Fruit fly (Drosophila melanogaster): ENCODE measurements around the gene omd.
A peak's percentile ranks its signal among the peaks of the same experiment; 100 is the strongest.

omd gene

DNA sequence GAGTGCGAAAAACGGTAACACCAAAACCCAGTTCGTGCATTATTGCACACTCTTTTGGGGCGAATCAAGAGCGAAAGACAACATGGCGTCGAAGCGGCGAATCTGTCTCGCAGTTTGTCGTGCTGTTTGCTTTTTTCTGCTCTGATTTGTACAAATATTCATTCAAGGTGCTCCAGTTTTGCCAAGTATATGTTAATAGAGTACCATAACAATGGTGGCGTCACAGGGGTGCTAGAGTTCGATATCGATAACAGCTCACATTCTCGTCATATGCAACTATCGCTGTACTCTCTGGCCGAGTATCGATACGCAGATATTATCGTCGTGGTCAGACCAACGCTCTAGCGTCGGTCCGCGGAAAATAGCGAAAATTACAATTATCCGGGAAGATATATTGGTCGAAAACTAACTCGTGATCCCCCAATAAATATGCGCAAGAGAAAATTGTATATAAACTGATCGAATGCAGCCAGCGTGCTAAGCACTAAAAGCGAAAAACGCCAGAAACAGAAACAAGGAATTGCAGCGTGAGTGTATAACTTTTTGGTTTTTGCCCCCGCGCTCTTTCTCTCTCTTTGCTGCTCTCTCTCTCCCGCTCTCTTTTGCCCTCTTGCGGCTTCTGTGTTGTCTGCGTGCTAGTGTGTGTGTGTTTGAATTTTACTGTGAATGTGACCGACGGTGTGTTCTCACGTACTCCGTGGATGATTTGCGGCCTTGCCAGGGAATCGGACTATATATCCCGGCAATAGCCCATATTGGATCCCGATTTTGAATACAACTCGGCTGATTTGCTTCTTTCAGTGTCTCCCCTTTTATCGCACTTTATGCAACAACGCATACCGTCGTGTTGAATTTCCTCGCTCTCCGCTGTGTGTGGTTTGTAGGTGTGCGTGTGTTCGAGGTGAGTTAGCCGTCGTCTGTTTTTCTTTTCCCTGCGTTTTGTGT lies 3.1 kb downstream of the omd start, which contains the start of gene flfl (continued):
- peak in 1 of 2 experiments; percentile 26 for TF ChIP-seq Hr51 (GFP tag; optimal IDR thresholded peaks at IDR 0.05)
- peak; percentile 1 for TF ChIP-seq CG33557 (GFP tag; optimal IDR thresholded peaks at IDR 0.05)
- no peak; the same call in 3 of the 4 replicates for TF ChIP-seq Gug (GFP tag; IDR thresholded peaks at IDR 0.05)
- TF ChIP-seq CG12155 (GFP tag; optimal IDR thresholded peaks at IDR 0.05) = peak; percentile 18
- peak; percentile 49 for TF ChIP-seq HmgD (GFP tag; optimal IDR thresholded peaks at IDR 0.05)
- peak; percentile 35 for TF ChIP-seq jumu (GFP tag; optimal IDR thresholded peaks at IDR 0.05)
- peak in 1 of 2 experiments; percentile 26 for TF ChIP-seq tll (GFP tag; optimal IDR thresholded peaks at IDR 0.05)
- TF ChIP-seq CG6689 (GFP tag; IDR thresholded peaks at IDR 0.05) = no peak
- TF ChIP-seq CG11696 (GFP tag; IDR thresholded peaks at IDR 0.05) = no peak
- no peak for TF ChIP-seq dmrt99B (tag; optimal IDR thresholded peaks at IDR 0.05)
- TF ChIP-seq pum (GFP tag; optimal IDR thresholded peaks at IDR 0.05) = peak; percentile 13
- TF ChIP-seq dan (GFP tag; IDR thresholded peaks at IDR 0.05) = no peak
- TF ChIP-seq CG7963 (GFP tag; IDR thresholded peaks at IDR 0.05; ENCODE audit: partially characterized antibody) = no peak
- no peak for TF ChIP-seq CG16813 (GFP tag; IDR thresholded peaks at IDR 0.05; ENCODE audit: partially characterized antibody)
- no peak for TF ChIP-seq Hr39 (optimal IDR thresholded peaks at IDR 0.05)
- no peak for TF ChIP-seq Aef1 (GFP tag; IDR thresholded peaks at IDR 0.05)
- TF ChIP-seq CG5180 (GFP tag; optimal IDR thresholded peaks at IDR 0.05) = peak; percentile 0
- TF ChIP-seq kni (GFP tag; optimal IDR thresholded peaks at IDR 0.05) = peak; percentile 87
- TF ChIP-seq CG12219 (GFP tag; optimal IDR thresholded peaks at IDR 0.05) = peak; percentile 24
- no peak for TF ChIP-seq CG9609 (GFP tag; optimal IDR thresholded peaks at IDR 0.05)
- no peak for TF ChIP-seq wdn (GFP tag; IDR thresholded peaks at IDR 0.05)
- no peak for TF ChIP-seq CG10462 (GFP tag; optimal IDR thresholded peaks at IDR 0.05)
- no peak for TF ChIP-seq Abd-B (GFP tag; optimal IDR thresholded peaks at IDR 0.05)
- peak; percentile 32 for TF ChIP-seq stwl (tag; optimal IDR thresholded peaks at IDR 0.05)
- TF ChIP-seq CG2875 (GFP tag; optimal IDR thresholded peaks at IDR 0.05) = no peak
- TF ChIP-seq CG30020 (tag; optimal IDR thresholded peaks at IDR 0.05) = peak; percentile 47
- peak; percentile 32 for TF ChIP-seq CG1792 (GFP tag; optimal IDR thresholded peaks at IDR 0.05)
- TF ChIP-seq CG10321 (GFP tag; IDR thresholded peaks at IDR 0.05) = no peak
- peak; percentile 3 for TF ChIP-seq HHEX (GFP tag; optimal IDR thresholded peaks at IDR 0.05)
- no peak for TF ChIP-seq mld (GFP tag; IDR thresholded peaks at IDR 0.05; ENCODE audit: partially characterized antibody)
- peak; percentile 11 for TF ChIP-seq HLH54F (GFP tag; optimal IDR thresholded peaks at IDR 0.05)
- peak; percentile 6 to 26 for TF ChIP-seq dpn (GFP tag; optimal IDR thresholded peaks at IDR 0.05)
- TF ChIP-seq Mrtf (GFP tag; IDR thresholded peaks at IDR 0.05) = no peak
- TF ChIP-seq YL-1 (GFP tag; optimal IDR thresholded peaks at IDR 0.05) = peak; percentile 72
- peak; percentile 30 for TF ChIP-seq D19A (tag; optimal IDR thresholded peaks at IDR 0.05)
- TF ChIP-seq CG34224 (GFP tag; IDR thresholded peaks at IDR 0.05; ENCODE audit: partially characterized antibody) = no peak
- peak; percentile 19 for TF ChIP-seq BtbVII (GFP tag; optimal IDR thresholded peaks at IDR 0.05)
- no peak for TF ChIP-seq CG13424 (tag; optimal IDR thresholded peaks at IDR 0.05)
- TF ChIP-seq tin (GFP tag; optimal IDR thresholded peaks at IDR 0.05) = peak; percentile 3
- peak; percentile 91 for TF ChIP-seq pzg (GFP tag; optimal IDR thresholded peaks at IDR 0.05)
- TF ChIP-seq CG18764 (GFP tag; optimal IDR thresholded peaks at IDR 0.05) = peak; percentile 35
- no peak for TF ChIP-seq zen (tag; optimal IDR thresholded peaks at IDR 0.05)
- TF ChIP-seq CG15514 (GFP tag; optimal IDR thresholded peaks at IDR 0.05) = peak; percentile 42
- TF ChIP-seq HLH3B (GFP tag; IDR thresholded peaks at IDR 0.05) = no peak
- peak; percentile 33 for TF ChIP-seq sd (tag; optimal IDR thresholded peaks at IDR 0.05)
- peak; percentile 50 for TF ChIP-seq ERR (GFP tag; optimal IDR thresholded peaks at IDR 0.05)
- TF ChIP-seq CG17912 (GFP tag; optimal IDR thresholded peaks at IDR 0.05) = no peak
- TF ChIP-seq slou (GFP tag; optimal IDR thresholded peaks at IDR 0.05) = no peak
